Fruit fly (Drosophila melanogaster) whole organism, embryonic: ENCODE data around the gene cmb.

Experiments
- CG10959 ChIP-seq: fragments of 200-800 bp; sonication (Bioruptor generic); IDR thresholded peaks from 2 replicates; pipeline ENCODE4 v1.3.6; 2022; ENCODE audit warnings: missing biosample characterization, missing genetic modification characterization
- CG16779 ChIP-seq: fragments of 200-800 bp; sonication (Bioruptor generic); IDR thresholded peaks from 2 replicates; pipeline ENCODE4 v1.3.6; 2022; ENCODE audit warnings: missing biosample characterization, missing genetic modification characterization
- CG17359 ChIP-seq: fragments of 200-800 bp; sonication (Bioruptor generic); optimal IDR thresholded peaks from 3 replicates; lab custom pipeline; 2018; ENCODE audit warnings: missing biosample characterization, mild to moderate bottlenecking, missing genetic modification characterization, moderate library complexity
- CG17829 ChIP-seq: fragments of 200-800 bp; optimal IDR thresholded peaks from 2 replicates; lab custom pipeline; 2019; ENCODE audit warnings: missing biosample characterization, mild to moderate bottlenecking, missing genetic modification characterization, moderate library complexity
- CG18262 ChIP-seq: fragments of 200-800 bp; optimal IDR thresholded peaks from 3 replicates; lab custom pipeline; 2019; ENCODE audit warnings: missing biosample characterization, mild to moderate bottlenecking, missing genetic modification characterization, moderate library complexity
- CG2875 ChIP-seq: fragments of 200-800 bp; sonication (Bioruptor generic); optimal IDR thresholded peaks from 2 replicates; lab custom pipeline; 2017; ENCODE audit warnings: missing biosample characterization, mild to moderate bottlenecking, missing genetic modification characterization, missing genetic modification reagents
- CG31441 ChIP-seq: fragments of 200-800 bp; sonication (Bioruptor generic); IDR thresholded peaks from 2 replicates; pipeline ENCODE4 v1.3.6; 2022; ENCODE audit warnings: missing biosample characterization, missing genetic modification characterization
- CG32532 ChIP-seq: fragments of 200-800 bp; sonication (Bioruptor generic); IDR thresholded peaks from 2 replicates; pipeline ENCODE4 v1.3.6; 2022; ENCODE audit warnings: missing biosample characterization, missing genetic modification characterization
- CG32772 ChIP-seq: fragments of 200-800 bp; sonication (Bioruptor generic); IDR thresholded peaks from 2 replicates; pipeline ENCODE4 v1.3.6; 2022; ENCODE audit warnings: missing biosample characterization, missing genetic modification characterization
- CG4404 ChIP-seq: fragments of 200-800 bp; sonication (Bioruptor generic); IDR thresholded peaks from 2 replicates; pipeline ENCODE4 v1.3.6; 2022; ENCODE audit warnings: missing biosample characterization, missing genetic modification characterization
- CG4424 ChIP-seq: fragments of 200-800 bp; sonication (Bioruptor generic); optimal IDR thresholded peaks from 3 replicates; lab custom pipeline; 2016; ENCODE audit warnings: missing biosample characterization, missing genetic modification characterization
- CG4820 ChIP-seq: fragments of 200-800 bp; sonication (Bioruptor generic); optimal IDR thresholded peaks from 3 replicates; lab custom pipeline; 2016; ENCODE audit warnings: missing biosample characterization, missing genetic modification characterization
- CG7928 ChIP-seq: fragments of 200-800 bp; sonication (Bioruptor generic); optimal IDR thresholded peaks from 2 replicates; lab custom pipeline; 2017; ENCODE audit warnings: missing biosample characterization, mild to moderate bottlenecking, missing genetic modification characterization
- CG9609 ChIP-seq: fragments of 200-800 bp; sonication (Bioruptor generic); optimal IDR thresholded peaks from 3 replicates; lab custom pipeline; 2016; ENCODE audit warnings: missing biosample characterization, missing genetic modification characterization
- CG9727 ChIP-seq: fragments of 200-800 bp; sonication (Bioruptor generic); optimal IDR thresholded peaks from 3 replicates; lab custom pipeline; 2017; ENCODE audit warnings: missing biosample characterization, mild to moderate bottlenecking, missing genetic modification characterization
- CG9876 ChIP-seq: fragments of 200-800 bp; sonication (Bioruptor generic); optimal IDR thresholded peaks from 2 replicates; lab custom pipeline; 2016; ENCODE audit warnings: missing biosample characterization, missing genetic modification characterization
- Chrac-16 ChIP-seq: fragments of 200-800 bp; sonication (Bioruptor generic); optimal IDR thresholded peaks from 3 replicates; lab custom pipeline; 2016; ENCODE audit warnings: missing biosample characterization, missing genetic modification characterization
- Dref ChIP-seq: fragments of 200-800 bp; sonication (Bioruptor generic); IDR thresholded peaks from 2 replicates; pipeline ENCODE4 v1.3.6; 2022; ENCODE audit warnings: missing biosample characterization, missing genetic modification characterization
- E2f2 ChIP-seq: fragments of 200-800 bp; sonication (Bioruptor generic); IDR thresholded peaks from 2 replicates; pipeline ENCODE4 v1.3.6; 2022; ENCODE audit warnings: missing biosample characterization, missing genetic modification characterization
- GATAe ChIP-seq: fragments of 200-800 bp; sonication (Bioruptor generic); conservative IDR thresholded peaks from 2 replicates; pipeline ENCODE4 v1.3.6; 2022; ENCODE audit warnings: missing biosample characterization, missing genetic modification characterization
- HmgD ChIP-seq: fragments of 200-800 bp; sonication (Bioruptor generic); optimal IDR thresholded peaks from 3 replicates; lab custom pipeline; 2016; ENCODE audit warnings: missing biosample characterization, missing genetic modification characterization
- Hr39 ChIP-seq: fragments of >200 bp; optimal IDR thresholded peaks from 2 replicates; lab custom pipeline; 2017
- Oaz ChIP-seq: fragments of 200-800 bp; sonication (Bioruptor generic); IDR thresholded peaks from 2 replicates; pipeline ENCODE4 v1.3.6; 2022; ENCODE audit warnings: missing biosample characterization, missing genetic modification characterization
- Scr ChIP-seq: fragments of 200-800 bp; sonication (Bioruptor generic); IDR thresholded peaks from 2 replicates; pipeline ENCODE4 v1.3.6; 2022; ENCODE audit warnings: missing biosample characterization, missing genetic modification characterization; ENCODE audit not compliant: partially characterized antibody
- Ssrp ChIP-seq: fragments of 200-800 bp; sonication (Bioruptor generic); optimal IDR thresholded peaks from 2 replicates; lab custom pipeline; 2018; ENCODE audit warnings: missing biosample characterization, mild to moderate bottlenecking, missing genetic modification characterization, moderate library complexity
- Taf1 ChIP-seq: fragments of 200-800 bp; sonication (Bioruptor generic); IDR thresholded peaks from 2 replicates; pipeline ENCODE4 v1.3.6; 2022; ENCODE audit warnings: missing biosample characterization, missing genetic modification characterization
- Xbp1 ChIP-seq: fragments of 200-800 bp; sonication (Bioruptor generic); optimal IDR thresholded peaks from 3 replicates; lab custom pipeline; 2016; ENCODE audit warnings: missing biosample characterization, mild to moderate bottlenecking, missing genetic modification characterization
- ap ChIP-seq: fragments of 200-800 bp; sonication (Bioruptor generic); IDR thresholded peaks from 2 replicates; pipeline ENCODE4 v1.3.6; 2022; ENCODE audit warnings: missing biosample characterization, missing genetic modification characterization
- caup ChIP-seq: fragments of 200-800 bp; sonication (Bioruptor generic); optimal IDR thresholded peaks from 3 replicates; lab custom pipeline; 2017; ENCODE audit warnings: missing biosample characterization, mild to moderate bottlenecking, missing genetic modification characterization, moderate library complexity; ENCODE audit not compliant: severe bottlenecking
- chinmo ChIP-seq: fragments of 200-800 bp; sonication (Bioruptor generic); IDR thresholded peaks from 4 replicates; pipeline ENCODE4 v1.3.6; 2022; ENCODE audit warnings: missing biosample characterization, missing genetic modification characterization; ENCODE audit not compliant: partially characterized antibody
- croc ChIP-seq: fragments of 200-800 bp; sonication (Bioruptor generic); conservative IDR thresholded peaks from 3 replicates; pipeline ENCODE4 v1.3.6; 2022; ENCODE audit warnings: missing biosample characterization, missing genetic modification characterization
- dimm ChIP-seq: fragments of 200-800 bp; sonication (Bioruptor generic); IDR thresholded peaks from 2 replicates; pipeline ENCODE4 v1.3.6; 2022; ENCODE audit warnings: missing biosample characterization, missing genetic modification characterization
- eve ChIP-seq, 2 experiments: fragments of >200 bp; optimal IDR thresholded peaks; 2 replicates each; lab custom pipeline; 2017; ENCODE audit warnings: missing biosample characterization in 2 of 2, missing genetic modification characterization in 2 of 2
- gce ChIP-seq: fragments of 200-800 bp; sonication (Bioruptor generic); IDR thresholded peaks from 3 replicates; pipeline ENCODE4 v1.3.6; 2022; ENCODE audit warnings: missing biosample characterization, missing genetic modification characterization
- hth ChIP-seq: fragments of >200 bp; optimal IDR thresholded peaks from 2 replicates; lab custom pipeline; 2017; ENCODE audit warnings: inconsistent platforms
- jigr1 ChIP-seq: fragments of 200-800 bp; sonication (Bioruptor generic); IDR thresholded peaks from 3 replicates; pipeline ENCODE4 v1.3.6; 2022; ENCODE audit warnings: missing biosample characterization, missing genetic modification characterization
- lmd ChIP-seq: fragments of 200-800 bp; sonication (Bioruptor generic); IDR thresholded peaks from 2 replicates; pipeline ENCODE4 v1.3.6; 2022; ENCODE audit warnings: missing biosample characterization, missing genetic modification characterization
- mirr ChIP-seq: fragments of 200-800 bp; sonication (Bioruptor generic); optimal IDR thresholded peaks from 3 replicates; lab custom pipeline; 2018; ENCODE audit warnings: missing biosample characterization, mild to moderate bottlenecking, missing genetic modification characterization
- onecut ChIP-seq: fragments of 200-800 bp; sonication (Bioruptor generic); IDR thresholded peaks from 2 replicates; pipeline ENCODE4 v1.3.6; 2022; ENCODE audit warnings: missing biosample characterization, missing genetic modification characterization
- pb ChIP-seq: fragments of 200-800 bp; sonication (Bioruptor generic); optimal IDR thresholded peaks from 3 replicates; lab custom pipeline; 2016; ENCODE audit warnings: missing biosample characterization, missing genetic modification characterization
- pnt ChIP-seq: fragments of 200-800 bp; sonication (Bioruptor generic); optimal IDR thresholded peaks from 3 replicates; lab custom pipeline; 2016; ENCODE audit warnings: missing biosample characterization, missing genetic modification characterization
- pros ChIP-seq: fragments of 200-800 bp; sonication (Bioruptor generic); optimal IDR thresholded peaks from 3 replicates; lab custom pipeline; 2019; ENCODE audit warnings: missing biosample characterization, mild to moderate bottlenecking, missing genetic modification characterization, moderate library complexity
- schlank ChIP-seq: fragments of 200-800 bp; sonication (Bioruptor generic); optimal IDR thresholded peaks from 2 replicates; lab custom pipeline; 2018; ENCODE audit warnings: missing biosample characterization, mild to moderate bottlenecking, missing genetic modification characterization
- sens ChIP-seq: fragments of 200-800 bp; sonication (Bioruptor generic); peaks from one replicate; lab custom pipeline; 2016; ENCODE audit warnings: missing biosample characterization, missing genetic modification characterization
- sim ChIP-seq: fragments of 200-800 bp; sonication (Bioruptor generic); IDR thresholded peaks from 2 replicates; pipeline ENCODE4 v1.3.6; 2022; ENCODE audit warnings: missing biosample characterization, missing genetic modification characterization
- sna ChIP-seq: fragments of 200-800 bp; sonication (Bioruptor generic); IDR thresholded peaks from 2 replicates; pipeline ENCODE4 v1.3.6; 2022; ENCODE audit warnings: missing biosample characterization, missing genetic modification characterization; ENCODE audit not compliant: partially characterized antibody
- sob ChIP-seq: fragments of 200-800 bp; sonication (Bioruptor generic); IDR thresholded peaks from 2 replicates; pipeline ENCODE4 v1.3.6; 2022; ENCODE audit warnings: missing biosample characterization, missing genetic modification characterization
- sr ChIP-seq: fragments of 200-800 bp; sonication (Bioruptor generic); IDR thresholded peaks from 3 replicates; pipeline ENCODE4 v1.3.6; 2022; ENCODE audit warnings: missing biosample characterization, missing genetic modification characterization
- ssp ChIP-seq: fragments of 200-800 bp; sonication (Bioruptor generic); IDR thresholded peaks from 2 replicates; pipeline ENCODE4 v1.3.6; 2022; ENCODE audit warnings: missing biosample characterization, missing genetic modification characterization
- ttk ChIP-seq: fragments of 200-800 bp; sonication (Bioruptor generic); IDR thresholded peaks from 2 replicates; pipeline ENCODE4 v2.1.2; 2022; ENCODE audit warnings: missing biosample characterization, missing genetic modification characterization
- zf30C ChIP-seq: fragments of 200-800 bp; sonication (Bioruptor generic); optimal IDR thresholded peaks from 3 replicates; lab custom pipeline; 2018; ENCODE audit warnings: missing biosample characterization, mild to moderate bottlenecking, missing genetic modification characterization

The cmb gene

dm6 chr3L:13450177-13450793 is 7.9 kb downstream of the cmb start, which contains the start of the genes JMJD7 and CG10738 (continued):
- TF ChIP-seq ssp (GFP tag; lab: Robert Waterston, UW) (peak; percentile 37), Xbp1 (GFP tag; lab: Kevin White, UChicago) (peak; percentile 57), onecut (GFP tag; lab: Robert Waterston, UW) (peak; percentile 70), pnt (GFP tag; lab: Kevin White, UChicago) (no peak), CG4424 (GFP tag; lab: Kevin White, UChicago) (peak; percentile 48), eve (GFP tag; optimal IDR thresholded peaks at IDR 0.05; lab: Kevin White, UChicago) (no peak), sim (GFP tag; lab: Robert Waterston, UW) (no peak), CG9727 (peak; percentile 63), croc (no peak; the same call in 2 of the 3 replicates), CG2875 (GFP tag; lab: Kevin White, UChicago) (no peak), CG18262 (tag; lab: Kevin White, UChicago) (peak; percentile 51), CG4404 (GFP tag; lab: Robert Waterston, UW) (no peak), CG17359 (tag; lab: Kevin White, UChicago) (peak; percentile 56), Dref (no peak; the same call in 1 of the 2 replicates), ttk (no peak; the same call in 1 of the 2 replicates), pb (GFP tag; lab: Kevin White, UChicago) (peak; percentile 39), CG4820 (GFP tag; lab: Kevin White, UChicago) (peak; percentile 62), zf30C (GFP tag; lab: Kevin White, UChicago) (no peak), CG9876 (GFP tag; lab: Kevin White, UChicago) (no peak), chinmo (no peak), E2f2 (GFP tag; lab: Robert Waterston, UW) (peak; percentile 90), Ssrp (tag; lab: Kevin White, UChicago) (no peak), CG9609 (GFP tag; lab: Kevin White, UChicago) (no peak), schlank (tag; lab: Kevin White, UChicago) (no peak), Scr (GFP tag; lab: Robert Waterston, UW) (no peak), sr (GFP tag; lab: Robert Waterston, UW) (0 out of 3 replicates have a peak, but pooled peaks have one; percentile 4), mirr (GFP tag; lab: Kevin White, UChicago) (peak; percentile 27), hth (no peak), CG17829 (tag; lab: Kevin White, UChicago) (peak; percentile 40), sens (GFP tag; lab: Kevin White, UChicago) (peak; percentile 66), Oaz (GFP tag; lab: Robert Waterston, UW) (peak; percentile 66), Chrac-16 (no peak), Taf1 (GFP tag; lab: Robert Waterston, UW) (peak; percentile 54; the same call in 1 of the 2 replicates), jigr1 (no peak), CG32772 (peak; percentile 75), caup (GFP tag; lab: Kevin White, UChicago) (peak; percentile 67), CG10959 (no peak; the same call in 1 of the 2 replicates), ap (GFP tag; lab: Robert Waterston, UW) (peak; percentile 70; the same call in 1 of the 2 replicates), gce (GFP tag; lab: Robert Waterston, UW) (peak; percentile 38; the same call in 1 of the 3 replicates), CG31441 (peak; percentile 51; the same call in 1 of the 2 replicates), CG16779 (GFP tag; lab: Robert Waterston, UW) (peak; percentile 51; the same call in 1 of the 2 replicates), pros (GFP tag; lab: Kevin White, UChicago) (no peak), dimm (GFP tag; lab: Robert Waterston, UW) (0 out of 2 replicates have a peak, but pooled peaks have one; percentile 29), lmd (GFP tag; lab: Robert Waterston, UW) (peak; percentile 73), Hr39 (lab: Kevin White, UChicago) (no peak), CG7928 (GFP tag; lab: Kevin White, UChicago) (peak; percentile 43), sob (GFP tag; lab: Robert Waterston, UW) (peak; percentile 79), HmgD (GFP tag; lab: Kevin White, UChicago) (no peak), sna (GFP tag; lab: Robert Waterston, UW) (no peak), CG32532 (GFP tag; lab: Robert Waterston, UW) (peak; percentile 85), GATAe (GFP tag; lab: Robert Waterston, UW) (0 out of 2 replicates have a peak, but pooled peaks have one; percentile 12)
